Worm (Caenorhabditis elegans) whole organism, L4/young adult: ENCODE measurements around the gene AC3.12.

Experiments used
- W03F9.2 ChIP-seq: fragments of 150-350 bp; optimal IDR thresholded peaks from 2 replicates; lab custom pipeline; 2014; ENCODE audit warnings: missing biosample characterization, missing genetic modification characterization
- dao-5 ChIP-seq: sonication (generic microtip); optimal IDR thresholded peaks from 2 replicates; lab custom pipeline; 2016; ENCODE audit warnings: missing genotype, missing genetic modification characterization, moderate library complexity, missing compliant biosample characterization
- him-1 ChIP-seq: sonication (generic microtip); optimal IDR thresholded peaks from 2 replicates; lab custom pipeline; 2016; ENCODE audit warnings: missing genotype, missing genetic modification reagents, missing genetic modification characterization, missing compliant biosample characterization

- TF ChIP-seq him-1 (tag; lab: Kevin White, UChicago) = no peak
- TF ChIP-seq dao-5 (tag; lab: Kevin White, UChicago) = no peak
- no peak for TF ChIP-seq W03F9.2 (tag; lab: Kevin White, UChicago)
Measured at ce11 chrV:10404701-10405100, 25.5 kb upstream of the AC3.12 start.
